Worm (Caenorhabditis elegans) whole organism, young adult: ENCODE results near the gene blos-7.

ENCODE experiments used
- B0261.1 ChIP-seq: sonication (generic microtip); optimal IDR thresholded peaks from 2 replicates; lab custom pipeline; 2016; ENCODE audit warnings: mild to moderate bottlenecking, missing genetic modification characterization, moderate library complexity, missing compliant biosample characterization
- B0336.3 ChIP-seq: fragments of 200-800 bp; sonication (Bioruptor generic); IDR thresholded peaks from 2 replicates; pipeline ENCODE4 v1.3.6; 2022; ENCODE audit warnings: missing genetic modification characterization, missing compliant biosample characterization
- F22D6.2 ChIP-seq: sonication (generic microtip); optimal IDR thresholded peaks from 2 replicates; lab custom pipeline; 2016; ENCODE audit warnings: mild to moderate bottlenecking, missing genetic modification characterization, missing compliant biosample characterization
- K11D2.4 ChIP-seq: fragments of 200-800 bp; sonication (Bioruptor generic); IDR thresholded peaks from 2 replicates; pipeline ENCODE4 v1.3.6; 2022; ENCODE audit warnings: missing genetic modification reagents, missing genetic modification characterization, missing compliant biosample characterization
- Y56A3A.18 ChIP-seq: fragments of 200-800 bp; sonication (Bioruptor generic); IDR thresholded peaks from 2 replicates; pipeline ENCODE4 v1.3.6; 2022; ENCODE audit warnings: missing genetic modification reagents, missing genetic modification characterization, missing compliant biosample characterization
- Y95B8A.8 ChIP-seq: fragments of 200-800 bp; sonication (Bioruptor generic); IDR thresholded peaks from 2 replicates; pipeline ENCODE4 v1.3.6; 2022; ENCODE audit warnings: missing genetic modification reagents, missing genetic modification characterization, missing compliant biosample characterization
- ZK185.1 ChIP-seq: sonication (generic microtip); optimal IDR thresholded peaks from 2 replicates; lab custom pipeline; 2016; ENCODE audit warnings: mild to moderate bottlenecking, missing genetic modification characterization, missing compliant biosample characterization; ENCODE audit not compliant: poor library complexity, severe bottlenecking
- attf-6 ChIP-seq: fragments of 200-800 bp; sonication (Bioruptor generic); IDR thresholded peaks from 2 replicates; pipeline ENCODE4 v1.3.6; 2022; ENCODE audit warnings: missing genetic modification reagents, missing genetic modification characterization, missing compliant biosample characterization
- cebp-2 ChIP-seq: fragments of 200-800 bp; sonication (Bioruptor generic); IDR thresholded peaks from 2 replicates; pipeline ENCODE4 v1.3.6; 2022; ENCODE audit warnings: missing genetic modification characterization, missing compliant biosample characterization
- ceh-27 ChIP-seq: fragments of 200-800 bp; sonication (Bioruptor generic); optimal IDR thresholded peaks from 2 replicates; lab custom pipeline; 2018; ENCODE audit warnings: mild to moderate bottlenecking, missing genetic modification characterization, moderate library complexity, missing compliant biosample characterization
- die-1 ChIP-seq: sonication (generic microtip); optimal IDR thresholded peaks from 2 replicates; lab custom pipeline; 2016; ENCODE audit warnings: missing genotype, mild to moderate bottlenecking, missing genetic modification characterization, missing compliant biosample characterization
- dpl-1 ChIP-seq: fragments of 150-350 bp; optimal IDR thresholded peaks from 2 replicates; lab custom pipeline; 2014; ENCODE audit warnings: missing biosample characterization, missing genetic modification reagents, missing genetic modification characterization
- egrh-3 ChIP-seq: fragments of 200-800 bp; sonication (Bioruptor generic); IDR thresholded peaks from 2 replicates; pipeline ENCODE4 v1.3.6; 2022; ENCODE audit warnings: missing genetic modification reagents, missing genetic modification characterization, missing compliant biosample characterization
- ekl-4 ChIP-seq: fragments of 200-800 bp; sonication (Bioruptor generic); IDR thresholded peaks from 2 replicates; pipeline ENCODE4 v1.3.6; 2022; ENCODE audit warnings: missing genetic modification reagents, missing genetic modification characterization, missing compliant biosample characterization
- ets-4 ChIP-seq: fragments of 200-800 bp; sonication (Bioruptor generic); optimal IDR thresholded peaks from 2 replicates; lab custom pipeline; 2018; ENCODE audit warnings: mild to moderate bottlenecking, missing genetic modification characterization, missing compliant biosample characterization
- fkh-3 ChIP-seq: sonication (generic microtip); optimal IDR thresholded peaks from 2 replicates; lab custom pipeline; 2016; ENCODE audit warnings: mild to moderate bottlenecking, missing genetic modification characterization, missing compliant biosample characterization
- hlh-26 ChIP-seq: fragments of 200-800 bp; sonication (Bioruptor generic); conservative IDR thresholded peaks from 2 replicates; pipeline ENCODE4 v1.3.6; 2022; ENCODE audit warnings: missing genetic modification reagents, missing genetic modification characterization, missing compliant biosample characterization
- hmg-1.2 ChIP-seq: fragments of 200-800 bp; sonication (Bioruptor generic); IDR thresholded peaks from 2 replicates; pipeline ENCODE4 v1.3.6; 2022; ENCODE audit warnings: missing genetic modification reagents, missing genetic modification characterization, missing compliant biosample characterization
- lag-1 ChIP-seq: fragments of 200-800 bp; sonication (Bioruptor generic); IDR thresholded peaks from 2 replicates; pipeline ENCODE4 v1.3.6; 2022; ENCODE audit warnings: missing genetic modification reagents, missing genetic modification characterization, missing compliant biosample characterization
- let-607 ChIP-seq, 2 experiments: fragments of 200-800 bp in 1 of 2; sonication (Bioruptor generic) in 1 of 2; sonication (generic microtip) in 1 of 2; optimal IDR thresholded peaks; 2 replicates each; lab custom pipeline; 2016 to 2018; ENCODE audit warnings: mild to moderate bottlenecking in 2 of 2, missing compliant biosample characterization in 2 of 2, missing genetic modification characterization in 2 of 2, moderate library complexity in 2 of 2, missing genotype in 1 of 2
- lin-35 ChIP-seq, 3 experiments: fragments of 150-350 bp in 2 of 3; sonication (generic microtip) in 1 of 3; optimal IDR thresholded peaks; 2 replicates each; lab custom pipeline; 2014 to 2018; ENCODE audit warnings: missing biosample characterization in 3 of 3, missing genetic modification characterization in 3 of 3, missing genetic modification reagents in 3 of 3
- lin-40 ChIP-seq: sonication (generic microtip); optimal IDR thresholded peaks from 2 replicates; lab custom pipeline; 2016; ENCODE audit warnings: missing genetic modification characterization, mild to moderate bottlenecking, missing compliant biosample characterization, missing genotype, missing genetic modification reagents
- lin-54 ChIP-seq: fragments of 200-800 bp; sonication (Bioruptor generic); optimal IDR thresholded peaks from 2 replicates; lab custom pipeline; 2018; ENCODE audit warnings: mild to moderate bottlenecking, missing genetic modification characterization, missing compliant biosample characterization
- lir-1 ChIP-seq: fragments of 200-800 bp; sonication (Bioruptor generic); conservative IDR thresholded peaks from 2 replicates; pipeline ENCODE4 v1.3.6; 2022; ENCODE audit warnings: missing genetic modification reagents, missing genetic modification characterization, missing compliant biosample characterization
- lsl-1 ChIP-seq: fragments of 200-800 bp; sonication (Bioruptor generic); optimal IDR thresholded peaks from 2 replicates; lab custom pipeline; 2018; ENCODE audit warnings: mild to moderate bottlenecking, missing genetic modification characterization, moderate library complexity, missing compliant biosample characterization
- madf-10 ChIP-seq: sonication (generic microtip); optimal IDR thresholded peaks from 2 replicates; lab custom pipeline; 2016; ENCODE audit warnings: mild to moderate bottlenecking, missing genetic modification characterization, missing compliant biosample characterization
- mcd-1 ChIP-seq: fragments of 200-800 bp; sonication (Bioruptor generic); IDR thresholded peaks from 2 replicates; pipeline ENCODE4 v1.3.6; 2022; ENCODE audit warnings: missing genetic modification reagents, missing genetic modification characterization, missing compliant biosample characterization
- nfya-2 ChIP-seq: fragments of 200-800 bp; sonication (Bioruptor generic); IDR thresholded peaks from 2 replicates; pipeline ENCODE4 v1.3.6; 2022; ENCODE audit warnings: missing genetic modification reagents, missing genetic modification characterization, missing compliant biosample characterization
- nhr-27 ChIP-seq: fragments of 200-800 bp; sonication (Bioruptor generic); optimal IDR thresholded peaks from 2 replicates; lab custom pipeline; 2018; ENCODE audit warnings: mild to moderate bottlenecking, missing genetic modification characterization, moderate library complexity, missing compliant biosample characterization
- pbrm-1 ChIP-seq: fragments of 200-800 bp; sonication (Bioruptor generic); IDR thresholded peaks from 2 replicates; pipeline ENCODE4 v1.3.6; 2022; ENCODE audit warnings: missing genetic modification reagents, missing genetic modification characterization, missing compliant biosample characterization
- rec-8 ChIP-seq, 2 experiments: sonication (generic microtip); optimal IDR thresholded peaks; 2 replicates each; lab custom pipeline; 2016; ENCODE audit warnings: mild to moderate bottlenecking in 2 of 2, missing genetic modification characterization in 2 of 2, missing genetic modification reagents in 2 of 2, missing genotype in 2 of 2, missing biosample characterization in 1 of 2, missing compliant biosample characterization in 1 of 2, moderate library complexity in 1 of 2
- repo-1 ChIP-seq: sonication (generic microtip); optimal IDR thresholded peaks from 2 replicates; lab custom pipeline; 2017; ENCODE audit warnings: mild to moderate bottlenecking, missing genetic modification characterization, missing compliant biosample characterization
- sdz-38 ChIP-seq: sonication (generic microtip); optimal IDR thresholded peaks from 2 replicates; lab custom pipeline; 2016; ENCODE audit warnings: missing genotype, missing genetic modification characterization, missing compliant biosample characterization
- snpc-4 ChIP-seq, 5 experiments: fragments of 150-350 bp in 1 of 5; sonication (generic microtip) in 4 of 5; optimal IDR thresholded peaks; 2 replicates each; lab custom pipeline; 2014 to 2018; ENCODE audit warnings: missing genetic modification characterization in 5 of 5, missing biosample characterization in 3 of 5, antibody characterized with exemption in 2 of 5, mild to moderate bottlenecking in 2 of 5, missing compliant biosample characterization in 2 of 5, missing genotype in 2 of 5, moderate library complexity in 2 of 5, missing genetic modification reagents in 1 of 5
- unc-62 ChIP-seq: fragments of 150-350 bp; optimal IDR thresholded peaks from 2 replicates; lab custom pipeline; 2014; ENCODE audit warnings: missing biosample characterization, missing genetic modification reagents, missing genetic modification characterization

Gene blos-7

ce11 chrIV:3599126-3599525, 16.4 kb upstream of the blos-7 start, which contains the start of gene Y37E11B.6:
Gene Y37E11B.6, minus strand, starts transcription at chrIV:3599306.
- TF ChIP-seq mcd-1 (peak; percentile 62), cebp-2 (GFP tag; lab: Robert Waterston, UW) (no peak), hmg-1.2 (GFP tag; lab: Robert Waterston, UW) (peak; percentile 98), repo-1 (tag; lab: Kevin White, UChicago) (no peak)

- TF ChIP-seq egrh-3 (GFP tag; lab: Robert Waterston, UW) (no peak), B0336.3 (GFP tag; lab: Robert Waterston, UW) (no peak), unc-62 (no peak), attf-6 (no peak), lin-40 (tag; lab: Kevin White, UChicago) (no peak), F22D6.2 (no peak), rec-8 (tag; optimal IDR thresholded peaks at IDR 0.05; lab: Kevin White, UChicago) (no peak), lin-35 (GFP tag; optimal IDR thresholded peaks at IDR 0.05; lab: Kevin White, UChicago) (no peak), ZK185.1 (no peak), dpl-1 (GFP tag; lab: Kevin White, UChicago) (no peak), K11D2.4 (GFP tag; lab: Robert Waterston, UW) (no peak), madf-10 (no peak), hlh-26 (GFP tag; lab: Robert Waterston, UW) (no peak), ets-4 (GFP tag; lab: Kevin White, UChicago) (no peak), lir-1 (GFP tag; lab: Robert Waterston, UW) (no peak), Y95B8A.8 (no peak), lsl-1 (GFP tag; lab: Kevin White, UChicago) (no peak), let-607 (tag; optimal IDR thresholded peaks at IDR 0.05; lab: Kevin White, UChicago) (no peak), pbrm-1 (no peak), sdz-38 (tag; lab: Kevin White, UChicago) (no peak)
- TF ChIP-seq, all 124 proteins: peak for 0
Measured at ce11 chrIV:3598452-3598851, 15.7 kb upstream of the blos-7 start, which contains the start of gene Y37E11B.5. Gene Y37E11B.5, minus strand, starts transcription at chrIV:3598552.

- TF ChIP-seq B0261.1 (tag; lab: Kevin White, UChicago) (no peak), nhr-27 (tag; lab: Kevin White, UChicago) (no peak), nfya-2 (GFP tag; lab: Robert Waterston, UW) (no peak), hmg-1.2 (GFP tag; lab: Robert Waterston, UW) (no peak), hlh-26 (GFP tag; lab: Robert Waterston, UW) (no peak), lag-1 (GFP tag; lab: Robert Waterston, UW) (no peak), ekl-4 (no peak), snpc-4 (GFP tag; optimal IDR thresholded peaks at IDR 0.05; lab: Kevin White, UChicago) (no peak), snpc-4 (tag; optimal IDR thresholded peaks at IDR 0.05; lab: Kevin White, UChicago) (no peak), Y56A3A.18 (GFP tag; lab: Robert Waterston, UW) (no peak), die-1 (tag; lab: Kevin White, UChicago) (no peak), lin-54 (GFP tag; lab: Kevin White, UChicago) (no peak), ceh-27 (GFP tag; lab: Kevin White, UChicago) (no peak), fkh-3 (tag; lab: Kevin White, UChicago) (no peak)
- TF ChIP-seq, all 124 proteins: peak for 0
Measured at ce11 chrIV:3597356-3597755, 14.7 kb upstream of the blos-7 start.
